Worm (Caenorhabditis elegans) whole organism, late embryonic: Measurements from ENCODE around the gene R02F2.8.

ENCODE experiments used
- C38D4.7 ChIP-seq: fragments of 200-800 bp; sonication (Bioruptor generic); optimal IDR thresholded peaks from 2 replicates; lab custom pipeline; 2018; ENCODE audit warnings: mild to moderate bottlenecking, missing genetic modification characterization, moderate library complexity, missing compliant biosample characterization
- F13H6.1 ChIP-seq: sonication (generic microtip); optimal IDR thresholded peaks from 2 replicates; lab custom pipeline; 2016; ENCODE audit warnings: missing genetic modification characterization, missing compliant biosample characterization
- nhr-11 ChIP-seq: fragments of 150-350 bp; optimal IDR thresholded peaks from 2 replicates; lab custom pipeline; 2014; ENCODE audit warnings: missing biosample characterization, missing genetic modification characterization
- npax-4 ChIP-seq: sonication (generic microtip); optimal IDR thresholded peaks from 2 replicates; lab custom pipeline; 2016; ENCODE audit warnings: missing genetic modification characterization, missing compliant biosample characterization
- pag-3 ChIP-seq: sonication (generic microtip); optimal IDR thresholded peaks from 2 replicates; lab custom pipeline; 2016; ENCODE audit warnings: missing compliant biosample characterization, missing genetic modification characterization, borderline replicate concordance

ce11 chrIII:5517423-5517822, 22.4 kb upstream of the R02F2.8 start, which contains the start of gene nekl-4:
- TF ChIP-seq C38D4.7 (GFP tag; lab: Kevin White, UChicago) (no peak), nhr-11 (tag; lab: Kevin White, UChicago) (no peak), pag-3 (no peak), npax-4 (tag; lab: Kevin White, UChicago) (no peak), F13H6.1 (no peak)
